Worm (Caenorhabditis elegans): ENCODE results near the gene F33G12.6.
"Not testable (repeated sequence)": the region's sequence is repeated elsewhere in the genome, so short reads cannot be mapped to it uniquely, and the experiment has no call there.

Gene F33G12.6

ce11 chrII:5097463-5097862 is 47.7 kb downstream of the F33G12.6 start:
- TF ChIP-seq hlh-13 (GFP tag; optimal IDR thresholded peaks at IDR 0.05) (peak; percentile 40), sox-2 (GFP tag; IDR thresholded peaks at IDR 0.05) (peak; percentile 96), ceh-45 (GFP tag; IDR thresholded peaks at IDR 0.05) (peak; percentile 92), unc-3 (GFP tag; conservative IDR thresholded peaks at IDR 0.05) (peak; percentile 88)
- not testable (repeated sequence) for TF ChIP-seq unc-3 (tag; optimal IDR thresholded peaks at IDR 0.05)

ce11 chrII:5099034-5099433 is 49.3 kb downstream of the F33G12.6 start:
- TF ChIP-seq fax-1 (tag; optimal IDR thresholded peaks at IDR 0.05) (no peak), nfya-1 (tag; optimal IDR thresholded peaks at IDR 0.05) (peak; percentile 77), pha-2 (tag; optimal IDR thresholded peaks at IDR 0.05) (no peak)

- TF ChIP-seq ceh-19 (GFP tag; optimal IDR thresholded peaks at IDR 0.05), result no peak
Measured at ce11 chrII:5099649-5100048, 49.9 kb downstream of the F33G12.6 start, which contains the start of gene C04G6.6. TSS of gene C04G6.6 (minus strand) at chrII:5099749.

- TF ChIP-seq pha-2 (tag; optimal IDR thresholded peaks at IDR 0.05) (no peak), Y22D7AL.16 (tag; optimal IDR thresholded peaks at IDR 0.05) (no peak), ceh-22 (tag; optimal IDR thresholded peaks at IDR 0.05) (no peak), nfya-1 (tag; optimal IDR thresholded peaks at IDR 0.05) (no peak), K09A11.1 (tag; optimal IDR thresholded peaks at IDR 0.05; ENCODE audit: insufficient read depth) (no peak), fkh-10 (GFP tag; optimal IDR thresholded peaks at IDR 0.05) (no peak), elt-4 (tag; optimal IDR thresholded peaks at IDR 0.05) (no peak), sdc-2 (tag; optimal IDR thresholded peaks at IDR 0.05) (no peak), ceh-9 (tag; optimal IDR thresholded peaks at IDR 0.05) (no peak), ttx-3 (tag; optimal IDR thresholded peaks at IDR 0.05) (no peak)
Measured at ce11 chrII:5101701-5102100, 52.0 kb downstream of the F33G12.6 start, which contains the start of the genes idpb-3 and idpb-1. TSS of gene idpb-3 (minus strand) at chrII:5101801. TSS of gene idpb-1 (plus strand) at chrII:5101984.

ce11 chrII:5103189-5103588 is 53.5 kb downstream of the F33G12.6 start:
- TF ChIP-seq tbx-2 (tag; optimal IDR thresholded peaks at IDR 0.05), result no peak
- TF ChIP-seq ceh-14 (tag; optimal IDR thresholded peaks at IDR 0.05), result no peak
- TF ChIP-seq fkh-6 (tag; optimal IDR thresholded peaks at IDR 0.05), result no peak
- no peak for TF ChIP-seq gmeb-2 (tag; optimal IDR thresholded peaks at IDR 0.05)
- no peak for TF ChIP-seq ahr-1 (tag; optimal IDR thresholded peaks at IDR 0.05)
- no peak for TF ChIP-seq unc-42 (tag; optimal IDR thresholded peaks at IDR 0.05)
- no peak for TF ChIP-seq K09A11.1 (tag; optimal IDR thresholded peaks at IDR 0.05; ENCODE audit: insufficient read depth)
- TF ChIP-seq C08G9.2 (tag; optimal IDR thresholded peaks at IDR 0.05), result no peak
- TF ChIP-seq eyg-1 (tag; optimal IDR thresholded peaks at IDR 0.05), result no peak
- TF ChIP-seq rnt-1 (tag; optimal IDR thresholded peaks at IDR 0.05), result no peak
- TF ChIP-seq odd-2 (tag; optimal IDR thresholded peaks at IDR 0.05), result no peak

Data from whole organism, late embryonic.